Worm (Caenorhabditis elegans): Measurements from ENCODE around the gene T28A8.4.

- no peak for TF ChIP-seq ztf-23 (GFP tag; IDR thresholded peaks at IDR 0.05)
- TF ChIP-seq tab-1 (GFP tag; IDR thresholded peaks at IDR 0.05), result no peak
- TF ChIP-seq T22C8.4 (GFP tag; IDR thresholded peaks at IDR 0.05), result no peak
- TF ChIP-seq med-1 (GFP tag; optimal IDR thresholded peaks at IDR 0.05; ENCODE audit: insufficient read depth), result no peak
- TF ChIP-seq klf-2 (GFP tag; conservative IDR thresholded peaks at IDR 0.05), result no peak
- no peak for TF ChIP-seq ztf-29 (GFP tag; IDR thresholded peaks at IDR 0.05)
Measured at ce11 chrIII:13464493-13465362, 38.8 kb upstream of the T28A8.4 start, which contains the start of gene kel-3.

Data from whole organism, midembryonic.